Fruit fly (Drosophila melanogaster): ENCODE data around the gene NFAT.

The NFAT gene

DNA sequence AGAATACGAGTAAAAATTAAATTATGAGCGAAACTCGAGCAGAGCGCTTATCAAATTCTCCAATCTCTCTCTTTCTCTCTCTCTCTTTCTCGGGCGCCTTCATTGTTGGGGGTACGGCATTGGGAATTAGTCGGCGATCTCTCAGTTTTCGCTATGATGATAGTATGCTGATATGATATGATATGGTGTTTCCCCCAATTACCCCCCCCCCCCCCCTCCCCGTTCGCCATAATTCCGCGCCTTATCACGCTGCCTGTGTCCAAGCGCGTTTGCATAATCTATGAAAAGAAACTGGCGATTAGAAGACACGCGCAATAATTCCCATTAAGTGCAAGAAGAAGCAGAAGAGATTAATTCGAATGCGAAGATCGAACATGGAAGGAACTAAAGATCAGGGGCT is 12.3 kb downstream of the NFAT start:
- TF ChIP-seq Dll (optimal IDR thresholded peaks at IDR 0.05) (no peak), psq (optimal IDR thresholded peaks at IDR 0.05) (no peak), EcR (GFP tag; optimal IDR thresholded peaks at IDR 0.05) (no peak), CG8478 (optimal IDR thresholded peaks at IDR 0.05) (no peak), pan (optimal IDR thresholded peaks at IDR 0.05) (no peak), usp (GFP tag; optimal IDR thresholded peaks at IDR 0.05) (no peak)

DNA sequence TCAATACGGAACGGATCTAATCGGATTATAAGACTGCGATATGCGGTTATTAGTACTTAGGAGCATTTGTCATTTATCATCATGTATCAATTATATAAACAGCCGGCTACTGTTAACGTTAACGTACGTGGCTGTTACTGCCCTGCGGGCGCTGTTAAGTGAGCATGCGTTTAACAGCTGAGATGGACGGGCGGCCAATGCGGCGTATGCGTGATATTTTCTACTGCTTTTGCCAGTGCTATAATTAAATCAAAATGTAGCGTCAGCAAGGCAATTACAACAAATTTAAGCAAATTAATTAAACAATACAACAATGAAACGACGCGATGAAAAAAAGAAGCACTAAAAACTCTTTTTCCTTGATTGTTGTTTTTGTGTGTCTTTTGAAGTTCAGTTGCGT is 13.0 kb downstream of the NFAT start:
- TF ChIP-seq Dll (optimal IDR thresholded peaks at IDR 0.05) (no peak), CG8478 (optimal IDR thresholded peaks at IDR 0.05) (no peak), psq (optimal IDR thresholded peaks at IDR 0.05) (no peak), EcR (GFP tag; optimal IDR thresholded peaks at IDR 0.05) (no peak)

DNA sequence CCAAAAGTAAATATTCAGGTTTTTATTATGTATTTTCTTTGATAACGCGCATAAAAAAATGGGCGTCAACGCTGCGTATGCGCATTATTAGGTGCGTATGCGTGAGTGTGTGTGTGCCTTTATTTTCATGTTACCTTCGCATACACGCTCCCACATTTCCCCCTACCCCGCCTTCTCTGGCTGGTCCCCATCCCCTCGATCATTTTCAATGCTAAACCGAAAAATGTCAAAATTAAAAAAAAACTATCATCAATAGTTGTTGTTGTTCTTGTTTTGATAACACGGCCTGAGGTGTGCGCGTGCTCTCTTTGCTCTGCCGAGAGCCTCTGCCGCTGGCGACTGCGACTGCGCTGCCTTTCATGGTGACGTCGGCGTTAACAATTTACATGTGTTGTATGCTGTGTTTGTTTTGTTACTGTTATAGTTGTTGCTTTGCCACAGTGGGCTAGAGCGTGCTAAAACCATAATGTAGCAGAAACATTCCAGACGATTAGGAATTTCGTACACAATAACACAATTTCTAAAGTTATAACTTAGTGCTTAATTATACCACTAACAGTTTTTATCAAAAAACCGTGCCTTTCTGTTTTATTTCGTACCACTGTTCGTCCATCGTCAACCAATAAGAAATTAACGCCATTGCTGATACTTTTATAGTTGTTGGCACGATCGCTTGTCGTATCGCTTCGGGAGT is 15.6 kb downstream of the NFAT start:
- TF ChIP-seq pan (optimal IDR thresholded peaks at IDR 0.05) (no peak), CG8478 (optimal IDR thresholded peaks at IDR 0.05) (no peak), EcR (GFP tag; optimal IDR thresholded peaks at IDR 0.05) (no peak)

dm6 chrX:13640692-13641011 is 16.1 kb downstream of the NFAT start:
- TF ChIP-seq psq (optimal IDR thresholded peaks at IDR 0.05) = no peak
- no peak for TF ChIP-seq EcR (GFP tag; optimal IDR thresholded peaks at IDR 0.05)
- TF ChIP-seq Dll (optimal IDR thresholded peaks at IDR 0.05) = no peak
- no peak for TF ChIP-seq CG8478 (optimal IDR thresholded peaks at IDR 0.05)
- TF ChIP-seq usp (GFP tag; optimal IDR thresholded peaks at IDR 0.05) = no peak
- TF ChIP-seq pan (optimal IDR thresholded peaks at IDR 0.05) = no peak

dm6 chrX:13641115-13641890 is 16.8 kb downstream of the NFAT start:
- TF ChIP-seq usp (GFP tag; optimal IDR thresholded peaks at IDR 0.05) = no peak
- no peak for TF ChIP-seq CG8478 (optimal IDR thresholded peaks at IDR 0.05)
- no peak for TF ChIP-seq pan (optimal IDR thresholded peaks at IDR 0.05)
- no peak for TF ChIP-seq psq (optimal IDR thresholded peaks at IDR 0.05)
- no peak for TF ChIP-seq Dll (optimal IDR thresholded peaks at IDR 0.05)
- no peak for TF ChIP-seq EcR (GFP tag; optimal IDR thresholded peaks at IDR 0.05)

dm6 chrX:13641891-13642617 is 17.5 kb downstream of the NFAT start:
- no peak for TF ChIP-seq pan (optimal IDR thresholded peaks at IDR 0.05)
- TF ChIP-seq Dll (optimal IDR thresholded peaks at IDR 0.05) = no peak
- no peak for TF ChIP-seq usp (GFP tag; optimal IDR thresholded peaks at IDR 0.05)
- TF ChIP-seq EcR (GFP tag; optimal IDR thresholded peaks at IDR 0.05) = peak in 1 of 2 experiments; percentile 22
- no peak for TF ChIP-seq CG8478 (optimal IDR thresholded peaks at IDR 0.05)

DNA sequence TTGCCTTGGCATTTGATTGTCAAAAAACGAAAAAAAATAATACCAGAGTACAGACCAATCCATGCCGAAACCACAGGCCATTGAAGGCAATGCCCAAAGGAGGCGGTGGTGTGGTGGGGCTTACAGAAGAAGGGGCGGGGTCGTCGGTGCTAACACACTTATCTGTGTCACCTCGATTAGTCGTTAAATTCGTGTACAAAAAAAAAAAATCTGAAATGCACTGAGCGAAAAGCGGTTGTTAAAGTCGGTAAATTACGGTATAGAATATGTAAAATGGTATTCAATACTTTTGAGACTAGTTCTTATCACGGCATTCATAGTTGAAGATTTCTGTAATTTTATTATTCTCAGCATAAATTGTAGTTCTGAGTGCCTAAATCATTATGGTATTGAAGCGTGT is 19.4 kb downstream of the NFAT start:
- TF ChIP-seq pan (optimal IDR thresholded peaks at IDR 0.05) (no peak), psq (optimal IDR thresholded peaks at IDR 0.05) (no peak), CG8478 (optimal IDR thresholded peaks at IDR 0.05) (no peak), Dll (optimal IDR thresholded peaks at IDR 0.05) (no peak)

DNA sequence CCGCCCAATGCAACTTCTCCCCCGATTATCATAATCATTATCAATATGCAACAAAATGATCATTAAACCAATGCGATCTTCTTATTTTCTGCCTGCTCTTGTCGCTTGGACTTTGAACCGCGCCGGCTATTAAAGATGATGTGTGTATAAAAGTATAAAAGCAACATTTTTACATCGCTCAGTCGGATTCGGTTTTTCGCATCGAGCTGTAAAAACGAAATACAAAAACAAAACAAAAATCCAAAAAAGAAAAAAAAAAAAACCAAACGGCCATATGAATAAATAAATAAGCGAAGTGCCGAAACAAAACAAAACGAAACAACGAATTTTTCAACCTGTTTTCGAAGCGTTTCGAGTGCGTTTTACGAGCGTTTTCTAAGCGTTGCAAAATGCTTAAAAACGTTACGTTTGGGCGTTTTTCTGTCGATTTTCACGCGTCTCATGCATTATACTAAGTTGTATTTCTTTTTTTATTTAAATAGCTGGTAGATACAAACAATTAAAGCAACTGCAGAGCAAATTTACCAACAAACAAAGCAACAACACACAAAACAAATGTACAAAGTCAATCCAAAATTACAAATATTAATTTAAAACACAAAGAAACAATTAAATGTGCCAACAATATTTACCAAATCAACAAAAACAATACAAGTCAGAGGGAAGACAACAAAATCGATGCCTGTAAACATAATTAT is 20.3 kb downstream of the NFAT start:
- TF ChIP-seq Dll (optimal IDR thresholded peaks at IDR 0.05) (no peak), CG8478 (optimal IDR thresholded peaks at IDR 0.05) (no peak), EcR (GFP tag; optimal IDR thresholded peaks at IDR 0.05) (no peak), psq (optimal IDR thresholded peaks at IDR 0.05) (no peak), pan (optimal IDR thresholded peaks at IDR 0.05) (no peak), usp (GFP tag; optimal IDR thresholded peaks at IDR 0.05) (no peak)

- no peak for TF ChIP-seq Dll (optimal IDR thresholded peaks at IDR 0.05)
- TF ChIP-seq psq (optimal IDR thresholded peaks at IDR 0.05) = no peak
- no peak for TF ChIP-seq EcR (GFP tag; optimal IDR thresholded peaks at IDR 0.05)
- no peak for TF ChIP-seq CG8478 (optimal IDR thresholded peaks at IDR 0.05)
- TF ChIP-seq pan (optimal IDR thresholded peaks at IDR 0.05) = no peak
- no peak for TF ChIP-seq usp (GFP tag; optimal IDR thresholded peaks at IDR 0.05)
Observed at dm6 chrX:13646175-13646574, 21.6 kb downstream of the NFAT start.

DNA sequence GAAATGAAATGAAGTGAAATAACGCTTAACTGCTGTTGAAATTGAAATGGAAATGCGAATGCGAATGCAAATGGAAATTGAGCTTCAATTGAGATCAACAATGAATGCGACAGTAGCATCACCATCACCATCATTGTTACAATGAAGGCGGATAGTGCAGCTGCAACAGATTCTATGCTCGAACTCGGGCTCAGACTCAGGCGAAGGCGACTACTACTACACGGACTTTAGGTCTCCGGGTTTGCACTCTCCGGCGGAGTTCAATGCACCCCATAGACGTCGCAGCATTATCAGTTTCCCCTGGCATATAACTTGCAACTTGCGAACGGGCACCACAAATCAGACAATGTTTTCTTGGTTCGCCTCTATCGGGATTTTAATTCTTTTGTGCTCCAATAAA is 24.3 kb downstream of the NFAT start:
- no peak for TF ChIP-seq psq (optimal IDR thresholded peaks at IDR 0.05)

- TF ChIP-seq usp (GFP tag; optimal IDR thresholded peaks at IDR 0.05) = no peak
- TF ChIP-seq CG8478 (optimal IDR thresholded peaks at IDR 0.05) = no peak
- no peak for TF ChIP-seq psq (optimal IDR thresholded peaks at IDR 0.05)
- TF ChIP-seq Dll (optimal IDR thresholded peaks at IDR 0.05) = no peak
- TF ChIP-seq EcR (GFP tag; optimal IDR thresholded peaks at IDR 0.05) = no peak
- TF ChIP-seq pan (optimal IDR thresholded peaks at IDR 0.05) = no peak
Observed at dm6 chrX:13649801-13650200, 25.3 kb downstream of the NFAT start.

dm6 chrX:13651170-13651569 is 26.6 kb downstream of the NFAT start:
- no peak for TF ChIP-seq pan (optimal IDR thresholded peaks at IDR 0.05)
- no peak for TF ChIP-seq CG8478 (optimal IDR thresholded peaks at IDR 0.05)

Measured in whole organism.